Worm (Caenorhabditis elegans): Measurements from ENCODE around the gene clec-255.

DNA sequence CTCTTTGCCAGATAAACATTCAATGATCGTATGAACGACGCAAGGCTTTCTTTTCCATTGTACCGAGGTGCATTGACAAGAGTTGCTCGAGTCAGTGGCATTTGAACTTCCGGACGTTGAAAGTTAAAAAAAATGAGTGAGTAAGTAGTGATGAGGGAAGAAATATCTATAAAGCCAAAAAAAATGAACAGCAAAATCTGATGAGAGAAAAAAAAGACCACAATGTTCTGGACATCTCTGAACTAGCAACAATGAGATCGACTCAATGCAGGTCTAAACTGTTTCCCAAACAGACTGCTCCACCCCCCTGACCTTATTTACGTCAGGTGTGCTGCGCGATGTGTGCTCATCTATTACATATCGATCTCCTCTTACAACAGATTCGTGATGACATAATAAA, 20.1 kb downstream of the clec-255 start, which contains the start of the genes F11D11.21 and F11D11.12:
- TF ChIP-seq pha-4 (tag; optimal IDR thresholded peaks at IDR 0.05), result no peak
- no peak for TF ChIP-seq dpl-1 (GFP tag; optimal IDR thresholded peaks at IDR 0.05)
- no peak for TF ChIP-seq madf-8 (GFP tag; conservative IDR thresholded peaks at IDR 0.05)
- TF ChIP-seq K11D2.4 (GFP tag; IDR thresholded peaks at IDR 0.05), result no peak
- TF ChIP-seq rec-8 (tag; optimal IDR thresholded peaks at IDR 0.05), result no peak
- TF ChIP-seq athp-1 (tag; optimal IDR thresholded peaks at IDR 0.05), result no peak
